Fruit fly (Drosophila melanogaster) whole organism, prepupa: ENCODE measurements around the gene Ptpmeg.

Source experiments
- CG4318 ChIP-seq: fragments of 200-800 bp; sonication (Bioruptor generic); optimal IDR thresholded peaks from 3 replicates; lab custom pipeline; 2017; ENCODE audit warnings: missing biosample characterization, mild to moderate bottlenecking, missing genetic modification characterization
- CG8632 ChIP-seq: fragments of 200-800 bp; sonication (Bioruptor generic); optimal IDR thresholded peaks from 3 replicates; lab custom pipeline; 2016; ENCODE audit warnings: missing biosample characterization, missing genetic modification characterization
- Eip78C ChIP-seq: fragments of 200-800 bp; sonication (Bioruptor generic); peaks from one replicate; lab custom pipeline; 2016; ENCODE audit warnings: missing biosample characterization, missing genetic modification characterization
- Ets21C ChIP-seq: fragments of 200-800 bp; sonication (Bioruptor generic); optimal IDR thresholded peaks from 3 replicates; lab custom pipeline; 2016; ENCODE audit warnings: missing biosample characterization, missing genetic modification characterization
- Hr39 ChIP-seq: fragments of 200-800 bp; sonication (Bioruptor generic); optimal IDR thresholded peaks from 2 replicates; lab custom pipeline; 2016; ENCODE audit warnings: missing biosample characterization, missing genetic modification characterization
- Smox ChIP-seq: fragments of 200-800 bp; sonication (Bioruptor generic); optimal IDR thresholded peaks from 3 replicates; lab custom pipeline; 2016; ENCODE audit warnings: missing biosample characterization, missing genetic modification characterization
- Sox102F ChIP-seq: fragments of 200-800 bp; sonication (Bioruptor generic); optimal IDR thresholded peaks from 2 replicates; lab custom pipeline; 2016; ENCODE audit warnings: missing biosample characterization, mild to moderate bottlenecking, missing genetic modification characterization
- Sox14 ChIP-seq: fragments of 200-800 bp; sonication (Bioruptor generic); optimal IDR thresholded peaks from 3 replicates; lab custom pipeline; 2016; ENCODE audit warnings: missing biosample characterization, missing genetic modification characterization
- achi ChIP-seq: fragments of 200-800 bp; sonication (Bioruptor generic); optimal IDR thresholded peaks from 3 replicates; lab custom pipeline; 2016; ENCODE audit warnings: missing biosample characterization, missing genetic modification characterization
- acj6 ChIP-seq: fragments of 200-800 bp; sonication (Bioruptor generic); optimal IDR thresholded peaks from 3 replicates; lab custom pipeline; 2016; ENCODE audit warnings: missing biosample characterization, missing genetic modification characterization
- cyc ChIP-seq: fragments of 200-800 bp; sonication (Bioruptor generic); optimal IDR thresholded peaks from 3 replicates; lab custom pipeline; 2016; ENCODE audit warnings: missing biosample characterization, missing genetic modification characterization
- salr ChIP-seq, 2 experiments: fragments of 200-800 bp; sonication (Bioruptor generic); optimal IDR thresholded peaks; 3 replicates each; lab custom pipeline; 2016 to 2018; ENCODE audit warnings: missing biosample characterization in 2 of 2, missing genetic modification characterization in 2 of 2, mild to moderate bottlenecking in 1 of 2
- topi ChIP-seq: fragments of 200-800 bp; sonication (Bioruptor generic); optimal IDR thresholded peaks from 3 replicates; lab custom pipeline; 2016; ENCODE audit warnings: missing biosample characterization, missing genetic modification characterization
- vri ChIP-seq: fragments of 200-800 bp; sonication (Bioruptor generic); optimal IDR thresholded peaks from 3 replicates; lab custom pipeline; 2016; ENCODE audit warnings: missing biosample characterization, mild to moderate bottlenecking, missing genetic modification characterization

Gene Ptpmeg

dm6 chr3L:395192-395591 is 67.3 kb downstream of the Ptpmeg start:
- no peak for TF ChIP-seq Sox102F (GFP tag; lab: Kevin White, UChicago)
- TF ChIP-seq Sox14 (GFP tag; lab: Kevin White, UChicago): no peak
- TF ChIP-seq Hr39 (GFP tag; lab: Kevin White, UChicago): no peak
- TF ChIP-seq cyc (GFP tag; lab: Kevin White, UChicago): no peak
- no peak for TF ChIP-seq salr (GFP tag; optimal IDR thresholded peaks at IDR 0.05; lab: Kevin White, UChicago)
- TF ChIP-seq acj6 (GFP tag; lab: Kevin White, UChicago): no peak
- no peak for TF ChIP-seq CG8632
- no peak for TF ChIP-seq Ets21C (GFP tag; lab: Kevin White, UChicago)
- no peak for TF ChIP-seq topi (GFP tag; lab: Kevin White, UChicago)
- TF ChIP-seq Eip78C: no peak
- no peak for TF ChIP-seq achi (GFP tag; lab: Kevin White, UChicago)

- TF ChIP-seq Smox (GFP tag; lab: Kevin White, UChicago) (no peak), vri (no peak), CG4318 (no peak)
- TF ChIP-seq, all 60 proteins: peak for 0
Measured at dm6 chr3L:400252-400651, 72.4 kb downstream of the Ptpmeg start.
